Fruit fly (Drosophila melanogaster) whole organism, embryonic: ENCODE data around the gene CG43707.
A peak's percentile ranks its signal among the peaks of the same experiment; 100 is the strongest.

ENCODE experiments used
- CG10209 ChIP-seq: fragments of 200-800 bp; sonication (Bioruptor generic); optimal IDR thresholded peaks from 3 replicates; lab custom pipeline; 2017; ENCODE audit warnings: missing biosample characterization, mild to moderate bottlenecking, missing genetic modification characterization, missing genetic modification reagents
- CG10274 ChIP-seq: fragments of 200-800 bp; sonication (Bioruptor generic); optimal IDR thresholded peaks from 3 replicates; lab custom pipeline; 2017; ENCODE audit warnings: missing biosample characterization, mild to moderate bottlenecking, missing genetic modification characterization
- CG11695 ChIP-seq: fragments of 200-800 bp; sonication (Bioruptor generic); IDR thresholded peaks from 3 replicates; pipeline ENCODE4 v1.3.6; 2022; ENCODE audit warnings: missing biosample characterization, missing genetic modification characterization
- CG14014 ChIP-seq: fragments of 200-800 bp; sonication (Bioruptor generic); IDR thresholded peaks from 2 replicates; pipeline ENCODE4 v1.3.6; 2022; ENCODE audit warnings: missing biosample characterization, missing genetic modification characterization
- CG17359 ChIP-seq: fragments of 200-800 bp; sonication (Bioruptor generic); optimal IDR thresholded peaks from 3 replicates; lab custom pipeline; 2018; ENCODE audit warnings: missing biosample characterization, mild to moderate bottlenecking, missing genetic modification characterization, moderate library complexity
- CG17612 ChIP-seq: fragments of 200-800 bp; sonication (Bioruptor generic); IDR thresholded peaks from 2 replicates; pipeline ENCODE4 v1.3.6; 2022; ENCODE audit warnings: missing biosample characterization, missing genetic modification characterization
- CG17912 ChIP-seq: fragments of 200-800 bp; sonication (Bioruptor generic); optimal IDR thresholded peaks from 2 replicates; lab custom pipeline; 2018; ENCODE audit warnings: missing biosample characterization, mild to moderate bottlenecking, missing genetic modification characterization
- CG1792 ChIP-seq: fragments of 200-800 bp; sonication (Bioruptor generic); optimal IDR thresholded peaks from 2 replicates; lab custom pipeline; 2016; ENCODE audit warnings: missing biosample characterization, missing genetic modification characterization
- CG18011 ChIP-seq: fragments of 200-800 bp; sonication (Bioruptor generic); optimal IDR thresholded peaks from 2 replicates; lab custom pipeline; 2017; ENCODE audit warnings: missing biosample characterization, missing genetic modification characterization, mild to moderate bottlenecking, moderate library complexity, missing genotype
- CG3163 ChIP-seq: fragments of 200-800 bp; sonication (Bioruptor generic); optimal IDR thresholded peaks from 3 replicates; lab custom pipeline; 2016; ENCODE audit warnings: missing biosample characterization, missing genetic modification characterization
- CG34422 ChIP-seq: fragments of 200-800 bp; sonication (Bioruptor generic); IDR thresholded peaks from 3 replicates; pipeline ENCODE4 v1.3.6; 2022; ENCODE audit warnings: missing biosample characterization, missing genetic modification characterization
- CG4707 ChIP-seq: fragments of 200-800 bp; sonication (Bioruptor generic); optimal IDR thresholded peaks from 2 replicates; lab custom pipeline; 2018; ENCODE audit warnings: missing biosample characterization, mild to moderate bottlenecking, missing genetic modification characterization, moderate library complexity
- CG7372 ChIP-seq: fragments of 200-800 bp; sonication (Bioruptor generic); IDR thresholded peaks from 2 replicates; pipeline ENCODE4 v1.3.6; 2022; ENCODE audit warnings: missing biosample characterization, missing genetic modification characterization
- CG8290 ChIP-seq, 3 experiments: fragments of 200-800 bp; sonication (Bioruptor generic); optimal IDR thresholded peaks; 2 replicates each; lab custom pipeline; 2016 to 2019; ENCODE audit warnings: missing biosample characterization in 3 of 3, missing genetic modification characterization in 3 of 3, mild to moderate bottlenecking in 2 of 3, moderate library complexity in 1 of 3
- CG8765 ChIP-seq: fragments of 200-800 bp; sonication (Bioruptor generic); IDR thresholded peaks from 2 replicates; pipeline ENCODE4 v1.3.6; 2022; ENCODE audit warnings: missing biosample characterization, missing genetic modification characterization
- CG8924 ChIP-seq: fragments of 200-800 bp; optimal IDR thresholded peaks from 3 replicates; lab custom pipeline; 2019; ENCODE audit warnings: missing biosample characterization, mild to moderate bottlenecking, missing genetic modification characterization, moderate library complexity
- CG9437 ChIP-seq: fragments of 200-800 bp; sonication (Bioruptor generic); optimal IDR thresholded peaks from 2 replicates; lab custom pipeline; 2018; ENCODE audit warnings: missing biosample characterization, mild to moderate bottlenecking, missing genetic modification characterization
- D19A ChIP-seq: fragments of 200-800 bp; optimal IDR thresholded peaks from 3 replicates; lab custom pipeline; 2019; ENCODE audit warnings: missing biosample characterization, mild to moderate bottlenecking, missing genetic modification characterization, moderate library complexity
- Drgx ChIP-seq: fragments of 200-800 bp; sonication (Bioruptor generic); IDR thresholded peaks from 2 replicates; pipeline ENCODE4 v1.3.6; 2022; ENCODE audit warnings: missing biosample characterization, missing genetic modification characterization
- Fer3 ChIP-seq: fragments of 200-800 bp; sonication (Bioruptor generic); optimal IDR thresholded peaks from 2 replicates; lab custom pipeline; 2018; ENCODE audit warnings: missing biosample characterization, mild to moderate bottlenecking, missing genetic modification characterization, moderate library complexity
- H2.0 ChIP-seq: fragments of 200-800 bp; sonication (Bioruptor generic); IDR thresholded peaks from 2 replicates; pipeline ENCODE4 v1.3.6; 2022; ENCODE audit warnings: missing biosample characterization, missing genetic modification characterization
- Max ChIP-seq: fragments of 200-800 bp; sonication (Bioruptor generic); optimal IDR thresholded peaks from 2 replicates; lab custom pipeline; 2016; ENCODE audit warnings: missing biosample characterization, mild to moderate bottlenecking, missing genetic modification characterization
- Med ChIP-seq: fragments of 200-800 bp; sonication (Bioruptor generic); peaks from one replicate; lab custom pipeline; 2016; ENCODE audit warnings: missing biosample characterization, missing genetic modification characterization, mild to moderate bottlenecking, inconsistent platforms, moderate library complexity
- Oli ChIP-seq: fragments of 200-800 bp; sonication (Bioruptor generic); optimal IDR thresholded peaks from 2 replicates; lab custom pipeline; 2018; ENCODE audit warnings: missing biosample characterization, mild to moderate bottlenecking, missing genetic modification characterization, moderate library complexity
- Spps ChIP-seq: fragments of 200-800 bp; sonication (Bioruptor generic); optimal IDR thresholded peaks from 2 replicates; lab custom pipeline; 2018; ENCODE audit warnings: missing biosample characterization, mild to moderate bottlenecking, missing genetic modification characterization
- Ssrp ChIP-seq: fragments of 200-800 bp; sonication (Bioruptor generic); optimal IDR thresholded peaks from 2 replicates; lab custom pipeline; 2018; ENCODE audit warnings: missing biosample characterization, mild to moderate bottlenecking, missing genetic modification characterization, moderate library complexity
- ara ChIP-seq: fragments of 200-800 bp; sonication (Bioruptor generic); IDR thresholded peaks from 2 replicates; pipeline ENCODE4 v1.3.6; 2022; ENCODE audit warnings: missing biosample characterization, missing genetic modification characterization
- cato ChIP-seq: fragments of 200-800 bp; sonication (Bioruptor generic); optimal IDR thresholded peaks from 2 replicates; lab custom pipeline; 2016; ENCODE audit warnings: missing biosample characterization, missing genetic modification characterization, borderline replicate concordance
- cg ChIP-seq: fragments of 200-800 bp; sonication (Bioruptor generic); optimal IDR thresholded peaks from 3 replicates; lab custom pipeline; 2019; ENCODE audit warnings: missing biosample characterization, mild to moderate bottlenecking, missing genetic modification characterization, moderate library complexity
- ewg ChIP-seq: fragments of 200-800 bp; sonication (Bioruptor generic); optimal IDR thresholded peaks from 3 replicates; lab custom pipeline; 2017; ENCODE audit warnings: mild to moderate bottlenecking, missing biosample characterization, missing genetic modification reagents, missing genetic modification characterization
- fd3F ChIP-seq: fragments of 200-800 bp; sonication (Bioruptor generic); optimal IDR thresholded peaks from 2 replicates; lab custom pipeline; 2018; ENCODE audit warnings: missing biosample characterization, mild to moderate bottlenecking, missing genetic modification characterization, moderate library complexity
- ftz-f1 ChIP-seq: fragments of 200-800 bp; sonication (Bioruptor generic); optimal IDR thresholded peaks from 2 replicates; lab custom pipeline; 2016; ENCODE audit warnings: missing biosample characterization, missing genetic modification characterization
- gem ChIP-seq: fragments of 200-800 bp; sonication (Bioruptor generic); optimal IDR thresholded peaks from 2 replicates; lab custom pipeline; 2019; ENCODE audit warnings: missing biosample characterization, mild to moderate bottlenecking, missing genetic modification characterization, moderate library complexity
- grau ChIP-seq: fragments of 200-800 bp; optimal IDR thresholded peaks from 3 replicates; lab custom pipeline; 2019; ENCODE audit warnings: missing biosample characterization, mild to moderate bottlenecking, missing genetic modification characterization, moderate library complexity
- ken ChIP-seq: fragments of 200-800 bp; sonication (Bioruptor generic); IDR thresholded peaks from 3 replicates; pipeline ENCODE4 v1.3.6; 2022; ENCODE audit warnings: missing biosample characterization, missing genetic modification characterization
- lmd ChIP-seq: fragments of 200-800 bp; sonication (Bioruptor generic); IDR thresholded peaks from 2 replicates; pipeline ENCODE4 v1.3.6; 2022; ENCODE audit warnings: missing biosample characterization, missing genetic modification characterization
- nmo ChIP-seq: fragments of 200-800 bp; sonication (Bioruptor generic); optimal IDR thresholded peaks from 2 replicates; lab custom pipeline; 2018; ENCODE audit warnings: missing biosample characterization, mild to moderate bottlenecking, missing genetic modification characterization, moderate library complexity
- ranshi ChIP-seq: fragments of 200-800 bp; sonication (Bioruptor generic); IDR thresholded peaks from 2 replicates; pipeline ENCODE4 v1.3.6; 2022; ENCODE audit warnings: missing biosample characterization, missing genetic modification characterization
- sc ChIP-seq, 3 experiments: fragments of >200 bp in 2 of 3; fragments of 200-800 bp in 1 of 3; sonication (Bioruptor generic) in 1 of 3; optimal IDR thresholded peaks; 2 replicates in 2 of 3; 3 replicates in 1 of 3; lab custom pipeline; 2017; ENCODE audit warnings: mild to moderate bottlenecking in 1 of 3, missing biosample characterization in 1 of 3, missing genetic modification characterization in 1 of 3, missing genetic modification reagents in 1 of 3
- scrt ChIP-seq: fragments of 200-800 bp; sonication (Bioruptor generic); optimal IDR thresholded peaks from 2 replicates; lab custom pipeline; 2018; ENCODE audit warnings: missing biosample characterization, mild to moderate bottlenecking, missing genetic modification characterization, moderate library complexity
- slbo ChIP-seq: fragments of 200-800 bp; sonication (Bioruptor generic); IDR thresholded peaks from 2 replicates; pipeline ENCODE4 v1.3.6; 2022; ENCODE audit warnings: missing biosample characterization, missing genetic modification characterization
- sug ChIP-seq: fragments of 200-800 bp; optimal IDR thresholded peaks from 2 replicates; lab custom pipeline; 2019; ENCODE audit warnings: missing biosample characterization, mild to moderate bottlenecking, missing genetic modification characterization, moderate library complexity
- tap ChIP-seq: fragments of 200-800 bp; optimal IDR thresholded peaks from 3 replicates; lab custom pipeline; 2019; ENCODE audit warnings: missing biosample characterization, mild to moderate bottlenecking, missing genetic modification characterization, moderate library complexity
- tin ChIP-seq: fragments of 200-800 bp; sonication (Bioruptor generic); optimal IDR thresholded peaks from 3 replicates; lab custom pipeline; 2016; ENCODE audit warnings: missing biosample characterization, missing genetic modification characterization
- tio ChIP-seq: fragments of 200-800 bp; sonication (Bioruptor generic); optimal IDR thresholded peaks from 2 replicates; lab custom pipeline; 2017; ENCODE audit warnings: missing biosample characterization, missing genetic modification characterization, inconsistent platforms

The CG43707 gene

DNA sequence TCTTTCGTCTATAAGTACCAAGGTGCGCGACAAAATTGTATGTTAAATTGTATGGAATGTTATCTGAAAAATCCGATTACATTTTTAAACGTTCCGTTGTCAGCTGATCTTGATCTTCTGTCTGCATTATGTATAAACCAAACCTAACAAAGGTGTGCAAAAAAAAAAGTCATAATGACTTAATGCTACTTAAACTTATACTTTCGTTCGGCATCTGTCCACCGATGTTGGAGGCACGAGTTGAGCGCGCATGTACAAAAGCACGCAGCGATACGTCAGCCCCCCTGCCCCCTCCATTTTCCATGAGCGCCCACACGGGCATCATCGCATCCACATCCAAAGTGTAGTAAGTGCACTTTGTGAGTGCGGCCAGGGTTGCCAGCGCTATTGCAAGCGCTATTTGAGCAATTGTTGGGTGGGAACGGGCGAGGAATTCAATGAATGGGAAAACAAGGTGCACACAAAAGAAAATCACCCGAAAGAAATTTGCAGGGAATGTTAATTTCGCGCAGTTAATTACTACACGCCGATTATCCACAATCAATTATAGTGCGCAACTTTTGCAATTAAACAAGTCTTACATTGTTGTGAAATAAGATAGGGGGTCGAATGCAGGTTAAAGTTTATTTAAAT lies 47.7 kb downstream of the CG43707 start (continued):
- peak; percentile 99 for TF ChIP-seq nmo (GFP tag; lab: Kevin White, UChicago)
- TF ChIP-seq CG18011 = peak; percentile 83
- peak; percentile 61 for TF ChIP-seq ftz-f1 (GFP tag; lab: Kevin White, UChicago)
- TF ChIP-seq CG8765 = peak; percentile 88
- peak; percentile 100 for TF ChIP-seq Drgx (GFP tag; lab: Robert Waterston, UW)
- peak; percentile 94 for TF ChIP-seq CG17612 (GFP tag; lab: Robert Waterston, UW)
- TF ChIP-seq lmd (GFP tag; lab: Robert Waterston, UW) = peak; percentile 98
- peak; percentile 96 for TF ChIP-seq CG7372 (GFP tag; lab: Robert Waterston, UW)
- no peak for TF ChIP-seq sc (optimal IDR thresholded peaks at IDR 0.05; lab: Kevin White, UChicago)
- peak; percentile 97 for TF ChIP-seq sc (GFP tag; optimal IDR thresholded peaks at IDR 0.05; lab: Kevin White, UChicago)

DNA sequence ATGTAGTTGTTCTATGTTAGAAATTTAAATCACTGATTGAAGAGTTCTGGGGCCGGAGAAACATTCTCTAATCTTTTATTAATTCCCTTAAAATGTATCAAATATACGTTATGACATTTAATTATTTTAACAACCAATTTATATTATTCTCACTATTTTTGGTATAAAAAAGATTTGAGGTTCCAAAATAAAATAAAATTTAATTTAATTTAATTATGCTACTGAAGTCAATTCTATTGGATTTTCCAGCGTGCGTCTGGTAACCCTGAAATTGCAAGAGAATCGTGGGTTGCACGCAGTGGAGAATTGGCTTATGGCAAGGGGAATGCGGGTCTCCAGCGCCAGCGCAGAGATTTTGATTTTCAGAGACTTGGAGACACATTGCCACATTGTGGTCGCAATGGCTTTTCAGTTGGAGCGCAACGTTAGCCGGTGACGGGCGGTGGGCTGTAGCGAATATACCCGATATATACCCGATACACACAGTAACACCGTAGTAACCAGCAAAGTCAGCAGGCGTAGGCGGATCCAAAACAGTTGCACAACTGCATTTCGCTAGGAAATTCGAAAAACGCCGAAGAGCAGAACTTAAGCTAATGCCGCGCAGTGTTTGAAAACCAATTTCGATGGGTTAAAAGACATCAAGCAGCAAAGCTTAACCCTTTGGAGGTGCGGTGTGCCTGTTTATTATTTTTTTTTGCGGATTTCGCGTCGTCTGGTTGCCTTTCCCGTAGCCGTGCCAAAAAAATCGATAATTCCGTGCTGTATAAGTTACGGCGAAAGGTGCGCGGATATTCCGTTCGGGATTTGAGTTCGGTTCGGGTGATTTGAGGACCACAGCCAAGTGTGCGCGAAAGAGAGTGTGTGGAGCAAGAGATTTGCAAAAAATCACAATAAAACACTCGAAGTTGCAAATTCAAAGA lies 48.5 kb downstream of the CG43707 start:
- peak; percentile 74 for TF ChIP-seq ewg
- TF ChIP-seq CG9437 (GFP tag; lab: Kevin White, UChicago) = peak; percentile 64
- peak; percentile 43; the same call in 1 of the 3 replicates for TF ChIP-seq ken (GFP tag; lab: Robert Waterston, UW)
- TF ChIP-seq CG11695 (GFP tag; lab: Robert Waterston, UW) = 0 out of 3 replicates have a peak, but pooled peaks have one; percentile 17
- peak; percentile 24; the same call in 1 of the 2 replicates for TF ChIP-seq CG14014 (GFP tag; lab: Robert Waterston, UW)
- no peak for TF ChIP-seq scrt
- TF ChIP-seq tin (GFP tag; lab: Kevin White, UChicago) = peak; percentile 6
- TF ChIP-seq CG17912 (GFP tag; lab: Kevin White, UChicago) = no peak
- peak; percentile 49 for TF ChIP-seq ara (GFP tag; lab: Robert Waterston, UW)
- peak; percentile 63 for TF ChIP-seq Med
- TF ChIP-seq CG3163 (GFP tag; lab: Kevin White, UChicago) = no peak
- TF ChIP-seq D19A = peak; percentile 48
- peak; percentile 65 for TF ChIP-seq Oli (tag; lab: Kevin White, UChicago)
- TF ChIP-seq gem (tag; lab: Kevin White, UChicago) = peak; percentile 68
- peak; percentile 11 for TF ChIP-seq CG17359 (tag; lab: Kevin White, UChicago)
- peak; percentile 4; the same call in 1 of the 2 replicates for TF ChIP-seq ranshi
- no peak for TF ChIP-seq fd3F (GFP tag; lab: Kevin White, UChicago)
- TF ChIP-seq CG10274 (GFP tag; lab: Kevin White, UChicago) = no peak
- peak; percentile 29 for TF ChIP-seq grau (tag; lab: Kevin White, UChicago)
- TF ChIP-seq CG10209 (GFP tag; lab: Kevin White, UChicago) = peak; percentile 18
- peak; percentile 4 for TF ChIP-seq Max
- no peak for TF ChIP-seq tap (tag; lab: Kevin White, UChicago)
- TF ChIP-seq Spps (tag; lab: Kevin White, UChicago) = no peak
- TF ChIP-seq sug (tag; lab: Kevin White, UChicago) = no peak
- no peak for TF ChIP-seq CG8290 (GFP tag; optimal IDR thresholded peaks at IDR 0.05; lab: Kevin White, UChicago)
- TF ChIP-seq CG8290 (tag; optimal IDR thresholded peaks at IDR 0.05; lab: Kevin White, UChicago) = peak in 1 of 2 experiments; percentile 44
- no peak for TF ChIP-seq CG1792 (GFP tag; lab: Kevin White, UChicago)
- TF ChIP-seq Ssrp (tag; lab: Kevin White, UChicago) = peak; percentile 41
- TF ChIP-seq tio (GFP tag; lab: Kevin White, UChicago) = peak; percentile 43
- peak; percentile 27 for TF ChIP-seq CG8924 (tag; lab: Kevin White, UChicago)
- TF ChIP-seq CG34422 = peak; percentile 59; the same call in 2 of the 3 replicates
- TF ChIP-seq slbo (GFP tag; lab: Robert Waterston, UW) = peak; percentile 34; the same call in 1 of the 2 replicates
- no peak for TF ChIP-seq cato (GFP tag; lab: Kevin White, UChicago)
- no peak for TF ChIP-seq CG4707 (GFP tag; lab: Kevin White, UChicago)
- TF ChIP-seq Fer3 (tag; lab: Kevin White, UChicago) = no peak
- TF ChIP-seq cg = no peak
- peak; percentile 53; the same call in 1 of the 2 replicates for TF ChIP-seq H2.0 (GFP tag; lab: Robert Waterston, UW)
